Worm (Caenorhabditis elegans): ENCODE measurements around the gene F45E6.1.
A peak's percentile ranks its signal among the peaks of the same experiment; 100 is the strongest.

Gene F45E6.1

ce11 chrX:12476412-12476811 is 829 bp downstream of the F45E6.1 start:
- TF ChIP-seq ces-1 (GFP tag; optimal IDR thresholded peaks at IDR 0.05) (no peak), efl-1 (optimal IDR thresholded peaks at IDR 0.05) (no peak), efl-1 (GFP tag; optimal IDR thresholded peaks at IDR 0.05 in 1 of 2) (peak in 1 of 2 experiments; percentile 59), snpc-4 (tag; optimal IDR thresholded peaks at IDR 0.05) (no peak), nhr-20 (tag; optimal IDR thresholded peaks at IDR 0.05) (no peak), nhr-11 (tag; optimal IDR thresholded peaks at IDR 0.05) (no peak)

ce11 chrX:12472232-12472631 is 5.0 kb downstream of the F45E6.1 start:
- TF ChIP-seq unc-130 (tag; optimal IDR thresholded peaks at IDR 0.05) (no peak), F16B12.6 (tag; optimal IDR thresholded peaks at IDR 0.05) (no peak), egl-27 (tag; optimal IDR thresholded peaks at IDR 0.05) (no peak), fkh-8 (tag; optimal IDR thresholded peaks at IDR 0.05) (no peak), ces-1 (GFP tag; optimal IDR thresholded peaks at IDR 0.05) (no peak)

ce11 chrX:12469846-12470245 is 7.4 kb downstream of the F45E6.1 start:
- TF ChIP-seq mdl-1 (tag; optimal IDR thresholded peaks at IDR 0.05) (no peak), unc-30 (tag; optimal IDR thresholded peaks at IDR 0.05) (no peak), hpl-2 (GFP tag; optimal IDR thresholded peaks at IDR 0.05) (no peak), lin-15B (tag; optimal IDR thresholded peaks at IDR 0.05) (no peak), fkh-10 (GFP tag; optimal IDR thresholded peaks at IDR 0.05) (no peak), pag-3 (tag; optimal IDR thresholded peaks at IDR 0.05; ENCODE audit: borderline replicate concordance, insufficient read depth) (no peak), F16B12.6 (tag; optimal IDR thresholded peaks at IDR 0.05) (no peak), ceh-8 (GFP tag; optimal IDR thresholded peaks at IDR 0.05) (no peak), egl-13 (tag; optimal IDR thresholded peaks at IDR 0.05) (no peak), ets-5 (GFP tag; IDR thresholded peaks at IDR 0.05) (no peak), nhr-77 (tag; optimal IDR thresholded peaks at IDR 0.05) (no peak), jun-1 (tag; optimal IDR thresholded peaks at IDR 0.05) (no peak), C34B4.2 (tag; optimal IDR thresholded peaks at IDR 0.05) (no peak), ceh-82 (tag; optimal IDR thresholded peaks at IDR 0.05) (no peak), fkh-4 (tag; optimal IDR thresholded peaks at IDR 0.05; ENCODE audit: borderline replicate concordance) (no peak), hlh-4 (tag; optimal IDR thresholded peaks at IDR 0.05) (no peak)

- TF ChIP-seq tbx-2 (tag; optimal IDR thresholded peaks at IDR 0.05) (peak; percentile 8), ces-1 (GFP tag; optimal IDR thresholded peaks at IDR 0.05) (no peak), efl-1 (optimal IDR thresholded peaks at IDR 0.05) (no peak), efl-1 (GFP tag; optimal IDR thresholded peaks at IDR 0.05 in 1 of 2) (peak in 1 of 2 experiments; percentile 51), nhr-20 (tag; optimal IDR thresholded peaks at IDR 0.05) (peak; percentile 3), zag-1 (tag; optimal IDR thresholded peaks at IDR 0.05) (no peak)
These were observed 9.6 kb downstream of the F45E6.1 start, which contains the start of gene myo-2 for ce11 chrX:12467660-12468111. TSS of gene myo-2 (plus strand) at chrX:12468061.

- no peak for TF ChIP-seq efl-1 (optimal IDR thresholded peaks at IDR 0.05)
- TF ChIP-seq efl-1 (GFP tag; optimal IDR thresholded peaks at IDR 0.05 in 1 of 2), result peak in 1 of 2 experiments; percentile 68
- TF ChIP-seq nhr-20 (tag; optimal IDR thresholded peaks at IDR 0.05), result peak; percentile 28
- TF ChIP-seq zip-4 (GFP tag; optimal IDR thresholded peaks at IDR 0.05), result no peak
- TF ChIP-seq elt-2 (tag; optimal IDR thresholded peaks at IDR 0.05), result peak; percentile 76
- peak; percentile 5 for TF ChIP-seq nhr-71 (tag; optimal IDR thresholded peaks at IDR 0.05)
These were observed 10.5 kb downstream of the F45E6.1 start, which contains the start of gene cdf-2 for ce11 chrX:12466769-12467168. TSS of gene cdf-2 (minus strand) at chrX:12466917.

ce11 chrX:12463504-12463903 is 13.7 kb downstream of the F45E6.1 start, which contains the start of gene T18D3.5:
TSS of gene T18D3.5 (plus strand) at chrX:12463804.
- TF ChIP-seq irx-1 (tag; optimal IDR thresholded peaks at IDR 0.05) (no peak), lin-35 (GFP tag; optimal IDR thresholded peaks at IDR 0.05) (no peak), sox-4 (tag; optimal IDR thresholded peaks at IDR 0.05) (no peak), hpl-2 (GFP tag; optimal IDR thresholded peaks at IDR 0.05) (no peak), nhr-12 (tag; optimal IDR thresholded peaks at IDR 0.05) (no peak), zip-4 (GFP tag; optimal IDR thresholded peaks at IDR 0.05) (no peak), efl-1 (optimal IDR thresholded peaks at IDR 0.05) (no peak), efl-1 (GFP tag; optimal IDR thresholded peaks at IDR 0.05 in 1 of 2) (no peak), unc-98 (GFP tag; IDR thresholded peaks at IDR 0.05) (no peak), hlh-17 (GFP tag; optimal IDR thresholded peaks at IDR 0.05; ENCODE audit: borderline replicate concordance) (no peak), nhr-71 (tag; optimal IDR thresholded peaks at IDR 0.05) (no peak), ztf-4 (tag; optimal IDR thresholded peaks at IDR 0.05) (no peak), ceh-8 (GFP tag; optimal IDR thresholded peaks at IDR 0.05) (no peak), lsy-2 (tag; optimal IDR thresholded peaks at IDR 0.05) (no peak), egl-27 (tag; optimal IDR thresholded peaks at IDR 0.05) (no peak), fkh-4 (tag; optimal IDR thresholded peaks at IDR 0.05; ENCODE audit: borderline replicate concordance) (no peak), nhr-28 (tag; optimal IDR thresholded peaks at IDR 0.05) (no peak), nhr-47 (tag; optimal IDR thresholded peaks at IDR 0.05) (no peak), nhr-237 (tag; optimal IDR thresholded peaks at IDR 0.05) (no peak), unc-86 (tag; optimal IDR thresholded peaks at IDR 0.05) (no peak)

Measured in whole organism, L1 larva.